Fruit fly (Drosophila melanogaster) whole organism, embryonic: ENCODE data around the gene TwdlE.

ENCODE experiments used
- Blimp-1 ChIP-seq: fragments of 200-800 bp; sonication (Bioruptor generic); optimal IDR thresholded peaks from 3 replicates; lab custom pipeline; 2018; ENCODE audit warnings: missing biosample characterization, missing genetic modification characterization, mild to moderate bottlenecking, moderate library complexity, missing genetic modification reagents
- CG10462 ChIP-seq: fragments of 200-800 bp; sonication (Bioruptor generic); optimal IDR thresholded peaks from 2 replicates; lab custom pipeline; 2016; ENCODE audit warnings: missing biosample characterization, missing genetic modification characterization
- CG10979 ChIP-seq: fragments of 200-800 bp; sonication (Bioruptor generic); optimal IDR thresholded peaks from 2 replicates; lab custom pipeline; 2018; ENCODE audit warnings: missing biosample characterization, mild to moderate bottlenecking, missing genetic modification characterization, moderate library complexity
- CG11456 ChIP-seq: fragments of 200-800 bp; sonication (Bioruptor generic); IDR thresholded peaks from 3 replicates; pipeline ENCODE4 v1.3.6; 2022; ENCODE audit warnings: missing biosample characterization, missing genetic modification characterization
- CG12104 ChIP-seq: fragments of 200-800 bp; sonication (Bioruptor generic); optimal IDR thresholded peaks from 3 replicates; lab custom pipeline; 2016; ENCODE audit warnings: missing biosample characterization, missing genetic modification characterization
- CG12155 ChIP-seq: fragments of 200-800 bp; sonication (Bioruptor generic); optimal IDR thresholded peaks from 3 replicates; lab custom pipeline; 2016; ENCODE audit warnings: missing biosample characterization, missing genetic modification characterization
- CG14860 ChIP-seq: fragments of 200-800 bp; sonication (Bioruptor generic); IDR thresholded peaks from 3 replicates; pipeline ENCODE4 v1.3.6; 2022; ENCODE audit warnings: missing biosample characterization, missing genetic modification characterization; ENCODE audit not compliant: partially characterized antibody
- CG14965 ChIP-seq: fragments of 200-800 bp; sonication (Bioruptor generic); optimal IDR thresholded peaks from 2 replicates; lab custom pipeline; 2016; ENCODE audit warnings: missing biosample characterization, missing genetic modification characterization, borderline replicate concordance
- CG15011 ChIP-seq: fragments of 200-800 bp; sonication (Bioruptor generic); optimal IDR thresholded peaks from 3 replicates; lab custom pipeline; 2018; ENCODE audit warnings: missing biosample characterization, mild to moderate bottlenecking, missing genetic modification characterization
- CG15269 ChIP-seq: fragments of 200-800 bp; sonication (Bioruptor generic); optimal IDR thresholded peaks from 2 replicates; lab custom pipeline; 2018; ENCODE audit warnings: missing biosample characterization, mild to moderate bottlenecking, missing genetic modification characterization, moderate library complexity
- CG15696 ChIP-seq: fragments of 200-800 bp; sonication (Bioruptor generic); optimal IDR thresholded peaks from 2 replicates; lab custom pipeline; 2019; ENCODE audit warnings: missing biosample characterization, mild to moderate bottlenecking, missing genetic modification characterization, moderate library complexity
- CG1602 ChIP-seq: fragments of 200-800 bp; sonication (Bioruptor generic); optimal IDR thresholded peaks from 3 replicates; lab custom pipeline; 2016; ENCODE audit warnings: missing biosample characterization, missing genetic modification characterization
- CG18476 ChIP-seq: fragments of 200-800 bp; sonication (Bioruptor generic); optimal IDR thresholded peaks from 2 replicates; lab custom pipeline; 2016; ENCODE audit warnings: missing biosample characterization, mild to moderate bottlenecking, missing genetic modification characterization
- CG3163 ChIP-seq: fragments of 200-800 bp; sonication (Bioruptor generic); optimal IDR thresholded peaks from 3 replicates; lab custom pipeline; 2016; ENCODE audit warnings: missing biosample characterization, missing genetic modification characterization
- CG33557 ChIP-seq: fragments of 200-800 bp; sonication (Bioruptor generic); optimal IDR thresholded peaks from 2 replicates; lab custom pipeline; 2019; ENCODE audit warnings: missing biosample characterization, mild to moderate bottlenecking, missing genetic modification characterization, moderate library complexity
- CG6791 ChIP-seq: fragments of 200-800 bp; sonication (Bioruptor generic); IDR thresholded peaks from 3 replicates; pipeline ENCODE4 v1.3.6; 2022; ENCODE audit warnings: missing biosample characterization, missing genetic modification characterization; ENCODE audit not compliant: partially characterized antibody
- CG6813 ChIP-seq: fragments of 200-800 bp; sonication (Bioruptor generic); optimal IDR thresholded peaks from 2 replicates; lab custom pipeline; 2017; ENCODE audit warnings: missing biosample characterization, missing genetic modification characterization, mild to moderate bottlenecking, moderate library complexity, missing genetic modification reagents
- CG7271 ChIP-seq: fragments of 200-800 bp; sonication (Bioruptor generic); optimal IDR thresholded peaks from 2 replicates; lab custom pipeline; 2018; ENCODE audit warnings: missing biosample characterization, mild to moderate bottlenecking, missing genetic modification characterization, moderate library complexity
- CG9609 ChIP-seq: fragments of 200-800 bp; sonication (Bioruptor generic); optimal IDR thresholded peaks from 3 replicates; lab custom pipeline; 2016; ENCODE audit warnings: missing biosample characterization, missing genetic modification characterization
- CG9817 ChIP-seq: fragments of 200-800 bp; sonication (Bioruptor generic); optimal IDR thresholded peaks from 2 replicates; lab custom pipeline; 2018; ENCODE audit warnings: missing biosample characterization, mild to moderate bottlenecking, missing genetic modification characterization, moderate library complexity
- CkIIα-i1 ChIP-seq: fragments of 200-800 bp; sonication (Bioruptor generic); IDR thresholded peaks from 2 replicates; pipeline ENCODE4 v1.3.6; 2022; ENCODE audit warnings: missing biosample characterization, missing genetic modification characterization
- Dip2 ChIP-seq: fragments of 200-800 bp; sonication (Bioruptor generic); IDR thresholded peaks from 2 replicates; pipeline ENCODE4 v1.3.6; 2022; ENCODE audit warnings: missing biosample characterization, missing genetic modification characterization
- Dll ChIP-seq: fragments of 200-800 bp; sonication (Bioruptor generic); IDR thresholded peaks from 4 replicates; pipeline ENCODE4 v1.3.6; 2022; ENCODE audit warnings: missing biosample characterization, missing genetic modification characterization; ENCODE audit not compliant: partially characterized antibody
- Doc2 ChIP-seq: fragments of 200-800 bp; sonication (Bioruptor generic); IDR thresholded peaks from 2 replicates; pipeline ENCODE4 v1.3.6; 2022; ENCODE audit warnings: missing biosample characterization, missing genetic modification characterization
- Doc3 ChIP-seq: fragments of 200-800 bp; sonication (Bioruptor generic); IDR thresholded peaks from 3 replicates; pipeline ENCODE4 v1.3.6; 2022; ENCODE audit warnings: missing biosample characterization, missing genetic modification characterization; ENCODE audit not compliant: partially characterized antibody
- Hey ChIP-seq: fragments of 200-800 bp; sonication (Bioruptor generic); optimal IDR thresholded peaks from 3 replicates; lab custom pipeline; 2018; ENCODE audit warnings: missing biosample characterization, mild to moderate bottlenecking, missing genetic modification characterization
- MTF-1 ChIP-seq: fragments of 200-800 bp; sonication (Bioruptor generic); optimal IDR thresholded peaks from 2 replicates; lab custom pipeline; 2018; ENCODE audit warnings: missing biosample characterization, mild to moderate bottlenecking, missing genetic modification characterization, borderline replicate concordance
- Mad ChIP-seq: fragments of 200-800 bp; sonication (Bioruptor generic); optimal IDR thresholded peaks from 2 replicates; lab custom pipeline; 2016; ENCODE audit warnings: missing biosample characterization, missing genetic modification characterization
- Mrtf ChIP-seq: fragments of 200-800 bp; sonication (Bioruptor generic); IDR thresholded peaks from 3 replicates; pipeline ENCODE4 v1.3.6; 2022; ENCODE audit warnings: missing biosample characterization, missing genetic modification characterization
- Nf-YB ChIP-seq: fragments of 200-800 bp; sonication (Bioruptor generic); optimal IDR thresholded peaks from 3 replicates; lab custom pipeline; 2019; ENCODE audit warnings: missing biosample characterization, mild to moderate bottlenecking, missing genetic modification characterization, moderate library complexity
- Pdp1 ChIP-seq, 2 experiments: fragments of 200-800 bp; sonication (Bioruptor generic); optimal IDR thresholded peaks; 3 replicates each; lab custom pipeline; 2016; ENCODE audit warnings: missing biosample characterization in 2 of 2, missing genetic modification characterization in 2 of 2, mild to moderate bottlenecking in 1 of 2, moderate library complexity in 1 of 2
- Ptx1 ChIP-seq: fragments of 200-800 bp; sonication (Bioruptor generic); IDR thresholded peaks from 2 replicates; pipeline ENCODE4 v1.3.6; 2022; ENCODE audit warnings: missing biosample characterization, missing genetic modification characterization
- Ravus ChIP-seq: fragments of 200-800 bp; sonication (Bioruptor generic); IDR thresholded peaks from 2 replicates; pipeline ENCODE4 v1.3.6; 2022; ENCODE audit warnings: missing biosample characterization, missing genetic modification characterization
- Stat92E ChIP-seq, 3 experiments: fragments of >200 bp in 2 of 3; fragments of 200-800 bp in 1 of 3; sonication (Bioruptor generic) in 1 of 3; optimal IDR thresholded peaks; 2 replicates each; lab custom pipeline; 2017 to 2019; ENCODE audit warnings: missing biosample characterization in 3 of 3, missing genetic modification characterization in 3 of 3, mild to moderate bottlenecking in 1 of 3, moderate library complexity in 1 of 3
- abd-A ChIP-seq: fragments of 200-800 bp; sonication (Bioruptor generic); optimal IDR thresholded peaks from 3 replicates; lab custom pipeline; 2019; ENCODE audit warnings: missing biosample characterization, mild to moderate bottlenecking, missing genetic modification characterization, moderate library complexity
- ap ChIP-seq: fragments of 200-800 bp; sonication (Bioruptor generic); IDR thresholded peaks from 2 replicates; pipeline ENCODE4 v1.3.6; 2022; ENCODE audit warnings: missing biosample characterization, missing genetic modification characterization
- bowl ChIP-seq: fragments of 200-800 bp; sonication (Bioruptor generic); IDR thresholded peaks from 2 replicates; pipeline ENCODE4 v1.3.6; 2022; ENCODE audit warnings: missing biosample characterization, missing genetic modification characterization
- dmrt99B ChIP-seq: fragments of 200-800 bp; sonication (Bioruptor generic); optimal IDR thresholded peaks from 2 replicates; lab custom pipeline; 2018; ENCODE audit warnings: missing biosample characterization, mild to moderate bottlenecking, missing genetic modification characterization, moderate library complexity
- ewg ChIP-seq: fragments of 200-800 bp; sonication (Bioruptor generic); optimal IDR thresholded peaks from 3 replicates; lab custom pipeline; 2017; ENCODE audit warnings: mild to moderate bottlenecking, missing biosample characterization, missing genetic modification reagents, missing genetic modification characterization
- gsb-n ChIP-seq: fragments of 200-800 bp; sonication (Bioruptor generic); optimal IDR thresholded peaks from 3 replicates; lab custom pipeline; 2018; ENCODE audit warnings: missing biosample characterization, mild to moderate bottlenecking, missing genetic modification characterization
- kay ChIP-seq: fragments of 200-800 bp; sonication (Bioruptor generic); optimal IDR thresholded peaks from 2 replicates; lab custom pipeline; 2016; ENCODE audit warnings: missing biosample characterization, missing genetic modification characterization
- kni ChIP-seq: fragments of 200-800 bp; sonication (Bioruptor generic); optimal IDR thresholded peaks from 3 replicates; lab custom pipeline; 2017; ENCODE audit warnings: mild to moderate bottlenecking, missing biosample characterization, missing genetic modification reagents, missing genetic modification characterization
- mirr ChIP-seq: fragments of 200-800 bp; sonication (Bioruptor generic); optimal IDR thresholded peaks from 3 replicates; lab custom pipeline; 2018; ENCODE audit warnings: missing biosample characterization, mild to moderate bottlenecking, missing genetic modification characterization
- pan ChIP-seq, 4 experiments: fragments of >200 bp in 3 of 4; fragments of 200-800 bp in 1 of 4; sonication (Bioruptor generic) in 1 of 4; optimal IDR thresholded peaks in 3 of 4; IDR thresholded peaks in 1 of 4; 2 replicates each; pipeline versions ENCODE4 v1.3.6 to Lab custom; 2017 to 2022; ENCODE audit warnings: missing biosample characterization in 2 of 4, missing genetic modification characterization in 2 of 4, mixed read lengths in 1 of 4
- phol ChIP-seq: fragments of 200-800 bp; sonication (Bioruptor generic); optimal IDR thresholded peaks from 3 replicates; lab custom pipeline; 2018; ENCODE audit warnings: missing biosample characterization, mild to moderate bottlenecking, missing genetic modification characterization, moderate library complexity
- psq ChIP-seq: fragments of 200-800 bp; sonication (Bioruptor generic); optimal IDR thresholded peaks from 2 replicates; lab custom pipeline; 2017; ENCODE audit warnings: missing biosample characterization, missing genetic modification characterization
- sens-2 ChIP-seq: fragments of 200-800 bp; sonication (Bioruptor generic); IDR thresholded peaks from 2 replicates; pipeline ENCODE4 v1.3.6; 2022; ENCODE audit warnings: missing biosample characterization, missing genetic modification characterization
- slou ChIP-seq: fragments of 200-800 bp; sonication (Bioruptor generic); optimal IDR thresholded peaks from 3 replicates; lab custom pipeline; 2016; ENCODE audit warnings: missing biosample characterization, missing genetic modification characterization
- sug ChIP-seq: fragments of 200-800 bp; optimal IDR thresholded peaks from 2 replicates; lab custom pipeline; 2019; ENCODE audit warnings: missing biosample characterization, mild to moderate bottlenecking, missing genetic modification characterization, moderate library complexity

TwdlE gene

DNA sequence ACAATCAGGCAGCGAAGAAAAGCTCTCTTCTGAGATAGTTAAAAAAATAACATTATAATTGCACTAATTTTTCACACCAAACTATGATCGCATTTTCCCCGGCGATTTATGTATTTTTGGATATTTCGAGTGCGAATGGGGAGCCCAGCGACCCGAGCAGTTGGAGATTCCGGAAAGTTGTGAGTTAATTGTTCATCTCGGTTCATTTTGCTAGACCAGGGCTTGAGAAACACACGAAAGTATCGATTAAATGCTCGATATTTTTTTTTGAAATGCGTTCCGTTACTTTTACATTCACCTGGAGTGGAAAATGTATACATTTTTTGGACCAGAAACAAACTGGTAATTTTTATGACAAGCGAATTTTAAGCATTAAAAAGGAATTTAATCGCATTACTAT is 50.1 kb downstream of the TwdlE start, which contains the start of gene Cdc14 (continued):
- TF ChIP-seq psq (GFP tag; lab: Kevin White, UChicago) (no peak), Doc3 (GFP tag; lab: Robert Waterston, UW) (peak; percentile 31; the same call in 1 of the 3 replicates), CG18476 (GFP tag; lab: Kevin White, UChicago) (no peak), Pdp1 (GFP tag; optimal IDR thresholded peaks at IDR 0.05; lab: Kevin White, UChicago) (no peak), bowl (GFP tag; lab: Robert Waterston, UW) (no peak), Mrtf (GFP tag; lab: Robert Waterston, UW) (no peak), dmrt99B (tag; lab: Kevin White, UChicago) (no peak), CG10979 (tag; lab: Kevin White, UChicago) (no peak), Doc2 (GFP tag; lab: Robert Waterston, UW) (no peak), Hey (no peak), Ravus (GFP tag; lab: Robert Waterston, UW) (no peak), pan (optimal IDR thresholded peaks at IDR 0.05; lab: Kevin White, UChicago) (no peak), pan (GFP tag; optimal IDR thresholded peaks at IDR 0.05 in 1 of 2, IDR thresholded peaks at IDR 0.05 in 1 of 2) (no peak), Stat92E (GFP tag; optimal IDR thresholded peaks at IDR 0.05; lab: Kevin White, UChicago) (no peak), CkIIα-i1 (GFP tag; lab: Robert Waterston, UW) (no peak), CG1602 (GFP tag; lab: Kevin White, UChicago) (no peak), CG12104 (GFP tag; lab: Kevin White, UChicago) (no peak), CG15011 (no peak), CG33557 (no peak), ap (GFP tag; lab: Robert Waterston, UW) (no peak), Dll (GFP tag; lab: Robert Waterston, UW) (peak; percentile 43; the same call in 1 of the 4 replicates), CG6813 (no peak), CG9609 (GFP tag; lab: Kevin White, UChicago) (no peak), CG15269 (no peak), sens-2 (no peak), Dip2 (GFP tag; lab: Robert Waterston, UW) (no peak), CG12155 (GFP tag; lab: Kevin White, UChicago) (no peak), kay (GFP tag; lab: Kevin White, UChicago) (no peak), CG14860 (GFP tag; lab: Robert Waterston, UW) (peak; percentile 38; the same call in 1 of the 3 replicates), abd-A (tag; lab: Kevin White, UChicago) (peak; percentile 52), CG14965 (no peak), sug (tag; lab: Kevin White, UChicago) (no peak), CG9817 (tag; lab: Kevin White, UChicago) (no peak), kni (GFP tag; lab: Kevin White, UChicago) (no peak), CG3163 (GFP tag; lab: Kevin White, UChicago) (no peak), Mad (GFP tag; lab: Kevin White, UChicago) (no peak), CG11456 (GFP tag; lab: Robert Waterston, UW) (no peak), gsb-n (no peak), CG6791 (GFP tag; lab: Robert Waterston, UW) (peak; percentile 45; the same call in 2 of the 3 replicates), Blimp-1 (no peak), mirr (peak; percentile 16), MTF-1 (GFP tag; lab: Kevin White, UChicago) (peak; percentile 20), ewg (GFP tag; lab: Kevin White, UChicago) (no peak), CG10462 (GFP tag; lab: Kevin White, UChicago) (no peak), CG7271 (tag; lab: Kevin White, UChicago) (no peak), slou (no peak), Nf-YB (no peak), phol (tag; lab: Kevin White, UChicago) (no peak), CG15696 (tag; lab: Kevin White, UChicago) (no peak), Ptx1 (GFP tag; lab: Robert Waterston, UW) (no peak)
